Fruit fly (Drosophila melanogaster) whole organism, pupa: Measurements from ENCODE around the gene Ostgamma.

Source experiments
- CG10348 ChIP-seq: fragments of 200-800 bp; sonication (Bioruptor generic); IDR thresholded peaks from 2 replicates; pipeline ENCODE4 v1.3.6; 2022; ENCODE audit warnings: missing biosample characterization, missing genetic modification characterization
- CG14655 ChIP-seq: fragments of 200-800 bp; sonication (Bioruptor generic); optimal IDR thresholded peaks from 3 replicates; lab custom pipeline; 2017; ENCODE audit warnings: mild to moderate bottlenecking, missing biosample characterization, missing genetic modification reagents, missing genetic modification characterization
- CG15710 ChIP-seq: fragments of 200-800 bp; sonication (Bioruptor generic); optimal IDR thresholded peaks from 2 replicates; lab custom pipeline; 2018; ENCODE audit warnings: missing biosample characterization, mild to moderate bottlenecking, missing genetic modification characterization, moderate library complexity
- CG4496 ChIP-seq: fragments of 200-800 bp; sonication (Bioruptor generic); IDR thresholded peaks from 3 replicates; pipeline ENCODE4 v1.3.6; 2022; ENCODE audit warnings: missing biosample characterization, missing genetic modification characterization
- CG8159 ChIP-seq: fragments of 200-800 bp; sonication (Bioruptor generic); optimal IDR thresholded peaks from 3 replicates; lab custom pipeline; 2018; ENCODE audit warnings: missing biosample characterization, mild to moderate bottlenecking, missing genetic modification characterization, moderate library complexity
- CG8301 ChIP-seq: fragments of 200-800 bp; sonication (Bioruptor generic); optimal IDR thresholded peaks from 2 replicates; lab custom pipeline; 2018; ENCODE audit warnings: missing biosample characterization, mild to moderate bottlenecking, missing genetic modification characterization
- EcR ChIP-seq: fragments of 200-800 bp; sonication (Bioruptor generic); optimal IDR thresholded peaks from 3 replicates; lab custom pipeline; 2019; ENCODE audit warnings: missing biosample characterization, missing genetic modification characterization, mild to moderate bottlenecking, moderate library complexity, missing genetic modification reagents
- Pif1A ChIP-seq: fragments of 200-800 bp; sonication (Bioruptor generic); optimal IDR thresholded peaks from 3 replicates; lab custom pipeline; 2016; ENCODE audit warnings: missing biosample characterization, missing genetic modification characterization
- fd96Ca ChIP-seq: fragments of 200-800 bp; sonication (Bioruptor generic); IDR thresholded peaks from 3 replicates; pipeline ENCODE4 v1.3.6; 2022; ENCODE audit warnings: missing biosample characterization, missing genetic modification characterization
- gl ChIP-seq: fragments of 200-800 bp; sonication (Bioruptor generic); optimal IDR thresholded peaks from 2 replicates; lab custom pipeline; 2018; ENCODE audit warnings: missing biosample characterization, mild to moderate bottlenecking, missing genetic modification characterization

dm6 chr2L:8338039-8338438 is 30.0 kb upstream of the Ostgamma start, which contains the start of gene witty:
- TF ChIP-seq fd96Ca (GFP tag; lab: Robert Waterston, UW) = no peak
- no peak for TF ChIP-seq Pif1A (GFP tag; lab: Kevin White, UChicago)
- no peak for TF ChIP-seq CG10348
- no peak for TF ChIP-seq CG14655 (GFP tag; lab: Kevin White, UChicago)
- no peak for TF ChIP-seq CG15710 (tag; lab: Kevin White, UChicago)
- no peak for TF ChIP-seq CG8159
- TF ChIP-seq gl (tag; lab: Kevin White, UChicago) = no peak
- TF ChIP-seq EcR = no peak
- TF ChIP-seq CG4496 (GFP tag; lab: Robert Waterston, UW) = no peak
- no peak for TF ChIP-seq CG8301
